Fruit fly (Drosophila melanogaster) Kc167 (cell line): ENCODE results near the gene CG13813.

ENCODE experiments used
- Sin3A ChIP-seq: fragments of >200 bp; optimal IDR thresholded peaks from 2 replicates; lab custom pipeline; 2018; ENCODE audit warnings: missing external identifiers
- h ChIP-seq: fragments of >200 bp; optimal IDR thresholded peaks from 3 replicates; lab custom pipeline; 2018; ENCODE audit warnings: missing external identifiers
- insv ChIP-seq: fragments of >200 bp; optimal IDR thresholded peaks from 3 replicates; lab custom pipeline; 2018; ENCODE audit warnings: missing external identifiers
- psq ChIP-seq: fragments of >200 bp; optimal IDR thresholded peaks from 2 replicates; lab custom pipeline; 2017; ENCODE audit warnings: missing external identifiers
- ttk ChIP-seq: sonication (Bioruptor generic); optimal IDR thresholded peaks from 2 replicates; lab custom pipeline; 2017; ENCODE audit warnings: missing external identifiers

DNA sequence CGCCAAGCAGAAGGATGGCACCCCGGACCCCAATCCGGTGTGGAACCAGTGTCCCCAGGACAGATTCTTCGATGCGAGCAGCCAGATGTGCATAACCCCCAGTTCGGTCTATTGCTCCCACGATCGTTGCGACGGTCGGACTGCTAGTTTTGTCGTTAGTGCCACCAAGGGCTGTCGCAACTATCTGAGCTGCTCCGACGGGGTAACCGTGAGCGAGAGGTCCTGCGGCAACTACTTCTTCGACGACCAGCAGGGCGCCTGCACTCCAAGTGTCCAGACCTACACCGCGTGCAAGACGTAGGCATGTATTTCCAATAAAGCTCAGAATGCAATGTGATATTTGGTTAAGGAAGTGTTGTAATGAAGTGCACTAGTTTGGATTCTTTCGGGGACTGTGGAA lies 8.9 kb upstream of the CG13813 start:
- no peak for TF ChIP-seq h (lab: Kevin White, UChicago)
- TF ChIP-seq ttk (lab: Kevin White, UChicago) = no peak
- no peak for TF ChIP-seq psq (lab: Kevin White, UChicago)
- TF ChIP-seq Sin3A (lab: Kevin White, UChicago) = no peak
- TF ChIP-seq insv = no peak
